Worm (Caenorhabditis elegans) whole organism, mixed stage, embryonic: ENCODE measurements around the gene str-250.

Experiments
- M03D4.4 ChIP-seq: sonication (generic microtip); optimal IDR thresholded peaks from 2 replicates; lab custom pipeline; 2017; ENCODE audit warnings: mild to moderate bottlenecking, missing genetic modification characterization, missing compliant biosample characterization
- blmp-1 ChIP-seq: fragments of 150-350 bp; optimal IDR thresholded peaks from 2 replicates; lab custom pipeline; 2014; ENCODE audit warnings: missing biosample characterization, missing genetic modification characterization
- ceh-39 ChIP-seq: fragments of 150-350 bp; optimal IDR thresholded peaks from 2 replicates; lab custom pipeline; 2014; ENCODE audit warnings: missing biosample characterization, missing genetic modification characterization
- ceh-43 ChIP-seq: fragments of 200-800 bp; sonication (Bioruptor generic); optimal IDR thresholded peaks from 2 replicates; lab custom pipeline; 2018; ENCODE audit warnings: mild to moderate bottlenecking, missing genetic modification characterization, moderate library complexity, missing compliant biosample characterization
- ceh-83 ChIP-seq: fragments of 200-800 bp; sonication (Bioruptor generic); optimal IDR thresholded peaks from 2 replicates; lab custom pipeline; 2018; ENCODE audit warnings: mild to moderate bottlenecking, missing genetic modification characterization, missing compliant biosample characterization
- ces-1 ChIP-seq: fragments of 150-350 bp; optimal IDR thresholded peaks from 2 replicates; lab custom pipeline; 2014; ENCODE audit warnings: missing biosample characterization, missing genetic modification reagents, missing genetic modification characterization
- cnd-1 ChIP-seq: fragments of 200-800 bp; sonication (Bioruptor generic); optimal IDR thresholded peaks from 2 replicates; lab custom pipeline; 2018; ENCODE audit warnings: mild to moderate bottlenecking, missing genetic modification characterization, missing compliant biosample characterization
- drap-1 ChIP-seq: fragments of 200-800 bp; sonication (Bioruptor generic); optimal IDR thresholded peaks from 3 replicates; lab custom pipeline; 2018; ENCODE audit warnings: mild to moderate bottlenecking, missing genetic modification characterization, missing compliant biosample characterization
- elt-1 ChIP-seq: sonication (generic microtip); optimal IDR thresholded peaks from 2 replicates; lab custom pipeline; 2017; ENCODE audit warnings: missing genetic modification characterization, mild to moderate bottlenecking, missing compliant biosample characterization, antibody characterized with exemption, moderate library complexity, borderline replicate concordance; ENCODE audit not compliant: insufficient read depth
- elt-3 ChIP-seq: fragments of 150-350 bp; optimal IDR thresholded peaks from 2 replicates; lab custom pipeline; 2014; ENCODE audit warnings: missing biosample characterization, missing genetic modification characterization
- flh-1 ChIP-seq: fragments of 200-800 bp; sonication (Bioruptor generic); optimal IDR thresholded peaks from 2 replicates; lab custom pipeline; 2018; ENCODE audit warnings: mild to moderate bottlenecking, missing genetic modification characterization, moderate library complexity, missing compliant biosample characterization
- ham-2 ChIP-seq: fragments of 200-800 bp; sonication (Bioruptor generic); optimal IDR thresholded peaks from 2 replicates; lab custom pipeline; 2018; ENCODE audit warnings: mild to moderate bottlenecking, missing genetic modification characterization, missing compliant biosample characterization
- hlh-1 ChIP-seq: fragments of 150-350 bp; optimal IDR thresholded peaks from 2 replicates; lab custom pipeline; 2014; ENCODE audit warnings: missing biosample characterization, missing genetic modification reagents, missing genetic modification characterization
- lin-13 ChIP-seq: fragments of 150-350 bp; optimal IDR thresholded peaks from 2 replicates; lab custom pipeline; 2014; ENCODE audit warnings: missing biosample characterization, missing genetic modification characterization
- lin-32 ChIP-seq: fragments of 200-800 bp; sonication (Bioruptor generic); optimal IDR thresholded peaks from 2 replicates; lab custom pipeline; 2018; ENCODE audit warnings: mild to moderate bottlenecking, missing genetic modification characterization, missing compliant biosample characterization
- mab-5 ChIP-seq: fragments of 150-350 bp; optimal IDR thresholded peaks from 2 replicates; lab custom pipeline; 2014; ENCODE audit warnings: missing biosample characterization, missing genetic modification characterization
- mep-1 ChIP-seq: fragments of 150-350 bp; optimal IDR thresholded peaks from 2 replicates; lab custom pipeline; 2017; ENCODE audit warnings: missing biosample characterization, missing genetic modification reagents, missing genetic modification characterization, inconsistent platforms
- mls-2 ChIP-seq: sonication (generic microtip); optimal IDR thresholded peaks from 2 replicates; lab custom pipeline; 2016; ENCODE audit warnings: mild to moderate bottlenecking, missing genetic modification characterization, moderate library complexity, missing compliant biosample characterization
- nhr-12 ChIP-seq: fragments of 150-350 bp; optimal IDR thresholded peaks from 2 replicates; lab custom pipeline; 2014; ENCODE audit warnings: missing biosample characterization, missing genetic modification characterization
- nhr-2 ChIP-seq: fragments of 150-350 bp; optimal IDR thresholded peaks from 2 replicates; lab custom pipeline; 2014; ENCODE audit warnings: missing biosample characterization, missing genetic modification characterization
- nhr-237 ChIP-seq: fragments of 150-350 bp; optimal IDR thresholded peaks from 2 replicates; lab custom pipeline; 2014; ENCODE audit warnings: missing biosample characterization, missing genetic modification characterization
- nhr-28 ChIP-seq: fragments of 150-350 bp; optimal IDR thresholded peaks from 2 replicates; lab custom pipeline; 2014; ENCODE audit warnings: missing biosample characterization, missing genetic modification characterization
- nhr-76 ChIP-seq: sonication (generic microtip); optimal IDR thresholded peaks from 2 replicates; lab custom pipeline; 2017; ENCODE audit warnings: missing biosample characterization, missing genetic modification characterization
- pha-4 ChIP-seq: fragments of 150-350 bp; optimal IDR thresholded peaks from 2 replicates; lab custom pipeline; 2018; ENCODE audit warnings: missing biosample characterization, missing genetic modification reagents, missing genetic modification characterization
- sem-2 ChIP-seq: fragments of 200-800 bp; sonication (Bioruptor generic); optimal IDR thresholded peaks from 2 replicates; lab custom pipeline; 2018; ENCODE audit warnings: mild to moderate bottlenecking, missing genetic modification characterization, missing compliant biosample characterization
- snpc-4 ChIP-seq: fragments of 150-350 bp; optimal IDR thresholded peaks from 2 replicates; lab custom pipeline; 2014; ENCODE audit warnings: missing biosample characterization, missing genetic modification characterization
- sptf-1 ChIP-seq: sonication (generic microtip); optimal IDR thresholded peaks from 2 replicates; lab custom pipeline; 2017; ENCODE audit warnings: mild to moderate bottlenecking, missing genetic modification characterization, moderate library complexity, missing compliant biosample characterization
- tbx-8 ChIP-seq: fragments of 200-800 bp; sonication (Bioruptor generic); optimal IDR thresholded peaks from 2 replicates; lab custom pipeline; 2018; ENCODE audit warnings: mild to moderate bottlenecking, missing genetic modification characterization, moderate library complexity, missing compliant biosample characterization
- unc-120 ChIP-seq: sonication (generic microtip); optimal IDR thresholded peaks from 2 replicates; lab custom pipeline; 2017; ENCODE audit warnings: missing genetic modification characterization, missing compliant biosample characterization; ENCODE audit not compliant: poor library complexity, severe bottlenecking
- unc-39 ChIP-seq: fragments of 150-350 bp; optimal IDR thresholded peaks from 2 replicates; lab custom pipeline; 2014; ENCODE audit warnings: missing biosample characterization, missing genetic modification characterization
- unc-62 ChIP-seq: fragments of 150-350 bp; optimal IDR thresholded peaks from 2 replicates; lab custom pipeline; 2014; ENCODE audit warnings: missing biosample characterization, missing genetic modification reagents, missing genetic modification characterization
- zip-8 ChIP-seq: fragments of 150-350 bp; optimal IDR thresholded peaks from 2 replicates; lab custom pipeline; 2014; ENCODE audit warnings: missing biosample characterization, missing genetic modification characterization
- ztf-11 ChIP-seq: fragments of 150-350 bp; optimal IDR thresholded peaks from 2 replicates; lab custom pipeline; 2014; ENCODE audit warnings: missing biosample characterization, missing genetic modification characterization

Gene str-250

ce11 chrV:13918341-13918740 lies at the start of gene str-250:
TSS of gene str-250 (plus strand) at chrV:13918641.
- TF ChIP-seq elt-1 (no peak), nhr-76 (no peak), mab-5 (tag; lab: Kevin White, UChicago) (no peak), ztf-11 (tag; lab: Kevin White, UChicago) (no peak), zip-8 (tag; lab: Kevin White, UChicago) (no peak), drap-1 (GFP tag; lab: Kevin White, UChicago) (no peak), lin-32 (no peak), lin-13 (tag; lab: Kevin White, UChicago) (no peak), unc-39 (no peak), snpc-4 (no peak), mls-2 (tag; lab: Kevin White, UChicago) (no peak), nhr-28 (tag; lab: Kevin White, UChicago) (no peak), nhr-12 (tag; lab: Kevin White, UChicago) (no peak), sem-2 (GFP tag; lab: Kevin White, UChicago) (no peak), mep-1 (tag; lab: Kevin White, UChicago) (no peak), ces-1 (GFP tag; lab: Kevin White, UChicago) (no peak), ceh-43 (GFP tag; lab: Kevin White, UChicago) (no peak), ceh-39 (tag; lab: Kevin White, UChicago) (no peak), ceh-83 (GFP tag; lab: Kevin White, UChicago) (no peak), ham-2 (GFP tag; lab: Kevin White, UChicago) (no peak)

ce11 chrV:13868886-13869285 lies 49.6 kb upstream of the str-250 start:
- TF ChIP-seq ceh-43 (GFP tag; lab: Kevin White, UChicago) (peak; percentile 5), drap-1 (GFP tag; lab: Kevin White, UChicago) (peak; percentile 50), sem-2 (GFP tag; lab: Kevin White, UChicago) (peak; percentile 46), cnd-1 (tag; lab: Kevin White, UChicago) (peak; percentile 58), tbx-8 (GFP tag; lab: Kevin White, UChicago) (peak; percentile 11), ceh-83 (GFP tag; lab: Kevin White, UChicago) (peak; percentile 31)

DNA sequence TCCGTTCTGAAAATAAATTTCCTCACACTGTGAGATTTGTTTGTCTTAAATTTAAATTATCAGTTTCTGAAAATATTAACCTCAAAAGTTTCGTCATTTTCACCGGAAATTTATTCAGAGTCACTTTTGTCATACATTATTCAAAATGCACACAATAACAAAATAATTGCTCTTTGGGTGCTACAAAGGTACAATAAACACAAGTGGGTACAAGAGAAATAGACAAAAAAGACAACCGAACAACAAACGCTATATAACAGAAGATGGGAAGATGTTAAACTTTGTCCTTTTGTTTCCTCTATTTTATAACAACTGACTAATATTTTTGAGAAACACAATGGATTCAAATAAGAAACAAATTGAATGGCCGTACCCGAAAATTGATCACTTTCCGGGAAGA lies 48.9 kb upstream of the str-250 start:
- TF ChIP-seq ham-2 (GFP tag; lab: Kevin White, UChicago) (no peak), drap-1 (GFP tag; lab: Kevin White, UChicago) (no peak), ceh-83 (GFP tag; lab: Kevin White, UChicago) (no peak), M03D4.4 (tag; lab: Kevin White, UChicago) (no peak), nhr-76 (no peak), elt-1 (no peak), snpc-4 (no peak), hlh-1 (tag; lab: Kevin White, UChicago) (no peak), unc-39 (no peak), ceh-39 (tag; lab: Kevin White, UChicago) (no peak), pha-4 (tag; lab: Kevin White, UChicago) (no peak), mls-2 (tag; lab: Kevin White, UChicago) (no peak), blmp-1 (no peak), elt-3 (tag; lab: Kevin White, UChicago) (no peak)

- no peak for TF ChIP-seq lin-13 (tag; lab: Kevin White, UChicago)
- TF ChIP-seq mls-2 (tag; lab: Kevin White, UChicago), result no peak
- TF ChIP-seq unc-120 (tag; lab: Kevin White, UChicago), result no peak
- TF ChIP-seq nhr-2 (tag; lab: Kevin White, UChicago), result no peak
- TF ChIP-seq ztf-11 (tag; lab: Kevin White, UChicago), result no peak
- TF ChIP-seq sptf-1 (tag; lab: Kevin White, UChicago), result no peak
- TF ChIP-seq ceh-43 (GFP tag; lab: Kevin White, UChicago), result no peak
- no peak for TF ChIP-seq elt-1
- TF ChIP-seq nhr-12 (tag; lab: Kevin White, UChicago), result no peak
- no peak for TF ChIP-seq unc-62 (GFP tag; lab: Kevin White, UChicago)
- TF ChIP-seq ces-1 (GFP tag; lab: Kevin White, UChicago), result no peak
- no peak for TF ChIP-seq hlh-1 (tag; lab: Kevin White, UChicago)
- no peak for TF ChIP-seq lin-32
- TF ChIP-seq, all 35 proteins: peak for 0
Observed at ce11 chrV:13872895-13873294, 45.5 kb upstream of the str-250 start, which contains the start of gene cpt-5. TSS of gene cpt-5 (plus strand) at chrV:13873195.

DNA sequence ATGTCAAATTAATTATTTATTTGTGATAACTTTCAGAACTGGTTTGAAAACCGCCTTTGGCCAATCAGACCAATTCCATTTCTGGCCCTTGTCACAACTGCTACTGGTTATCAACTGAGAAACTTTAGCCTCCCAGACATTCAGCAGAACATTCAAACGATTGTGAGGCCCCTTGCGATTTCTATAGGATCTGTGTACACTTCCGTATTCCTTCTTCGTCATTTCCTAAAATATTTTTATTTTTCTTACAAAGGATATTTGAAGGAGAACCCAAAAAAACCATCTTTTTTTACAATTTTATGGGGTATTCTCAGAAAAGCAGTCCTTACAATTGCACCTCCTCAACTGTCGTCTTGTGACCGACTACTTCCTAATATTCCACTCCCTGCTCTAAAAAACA lies 45.1 kb upstream of the str-250 start:
- TF ChIP-seq zip-8 (tag; lab: Kevin White, UChicago) (no peak), sptf-1 (tag; lab: Kevin White, UChicago) (no peak), tbx-8 (GFP tag; lab: Kevin White, UChicago) (no peak), nhr-237 (tag; lab: Kevin White, UChicago) (no peak), pha-4 (tag; lab: Kevin White, UChicago) (no peak), ces-1 (GFP tag; lab: Kevin White, UChicago) (no peak), mab-5 (tag; lab: Kevin White, UChicago) (no peak), nhr-12 (tag; lab: Kevin White, UChicago) (no peak), flh-1 (GFP tag; lab: Kevin White, UChicago) (no peak)
- TF ChIP-seq, all 35 proteins: peak for 0
